Fruit fly (Drosophila melanogaster): Measurements from ENCODE around the gene Nep5.

DNA sequence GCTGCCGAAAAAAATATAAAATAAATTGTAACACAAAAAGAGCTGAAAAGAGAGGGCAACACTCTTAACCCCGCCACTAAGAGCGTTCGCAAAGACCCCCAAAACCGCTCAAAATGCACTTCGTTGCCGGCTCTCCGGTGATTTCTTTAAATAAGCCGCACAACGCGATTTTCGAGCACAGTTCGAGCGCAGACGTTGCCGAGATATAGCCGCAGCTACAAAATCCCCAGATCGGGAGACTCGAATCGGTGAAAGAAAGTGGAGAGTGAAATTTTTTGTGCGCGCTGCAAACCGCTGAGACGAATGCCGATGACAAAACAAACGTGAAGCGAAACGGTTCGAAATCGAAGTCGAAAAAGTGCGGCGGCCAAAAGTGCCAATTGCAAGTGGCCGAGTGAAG lies 11.7 kb upstream of the Nep5 start, which contains the start of gene CG14257:
- TF ChIP-seq ovo (GFP tag; optimal IDR thresholded peaks at IDR 0.05) (no peak), CG7045 (GFP tag; optimal IDR thresholded peaks at IDR 0.05) (no peak), kay (GFP tag; ENCODE audit: borderline replicate concordance) (no peak), toe (GFP tag; optimal IDR thresholded peaks at IDR 0.05) (no peak), cic (GFP tag; optimal IDR thresholded peaks at IDR 0.05) (no peak), bab1 (GFP tag; optimal IDR thresholded peaks at IDR 0.05) (no peak), CG5204 (GFP tag; optimal IDR thresholded peaks at IDR 0.05) (no peak), CG1620 (GFP tag; optimal IDR thresholded peaks at IDR 0.05) (no peak), CG7101 (tag; optimal IDR thresholded peaks at IDR 0.05) (no peak), CG11617 (GFP tag; optimal IDR thresholded peaks at IDR 0.05) (no peak)

Measured in whole organism, adult.